Fruit fly (Drosophila melanogaster) whole organism, embryonic: ENCODE data around the gene CG42828.

Experiments used
- Atf3 ChIP-seq: fragments of 200-800 bp; sonication (Bioruptor generic); optimal IDR thresholded peaks from 3 replicates; lab custom pipeline; 2016; ENCODE audit warnings: missing biosample characterization, missing genetic modification characterization
- CG10979 ChIP-seq: fragments of 200-800 bp; sonication (Bioruptor generic); optimal IDR thresholded peaks from 2 replicates; lab custom pipeline; 2018; ENCODE audit warnings: missing biosample characterization, mild to moderate bottlenecking, missing genetic modification characterization, moderate library complexity
- CG11398 ChIP-seq: fragments of 200-800 bp; sonication (Bioruptor generic); optimal IDR thresholded peaks from 2 replicates; lab custom pipeline; 2016; ENCODE audit warnings: missing biosample characterization, missing genetic modification characterization
- CG11456 ChIP-seq: fragments of 200-800 bp; sonication (Bioruptor generic); IDR thresholded peaks from 3 replicates; pipeline ENCODE4 v1.3.6; 2022; ENCODE audit warnings: missing biosample characterization, missing genetic modification characterization
- CG12219 ChIP-seq: fragments of 200-800 bp; sonication (Bioruptor generic); optimal IDR thresholded peaks from 3 replicates; lab custom pipeline; 2018; ENCODE audit warnings: missing biosample characterization, mild to moderate bottlenecking, missing genetic modification characterization
- CG1233 ChIP-seq: fragments of 200-800 bp; sonication (Bioruptor generic); optimal IDR thresholded peaks from 4 replicates; lab custom pipeline; 2018; ENCODE audit warnings: missing biosample characterization, mild to moderate bottlenecking, missing genetic modification characterization
- CG14441 ChIP-seq: fragments of 200-800 bp; sonication (Bioruptor generic); IDR thresholded peaks from 2 replicates; pipeline ENCODE4 v1.3.6; 2022; ENCODE audit warnings: missing biosample characterization, missing genetic modification characterization
- CG15479 ChIP-seq: fragments of 200-800 bp; sonication (Bioruptor generic); optimal IDR thresholded peaks from 3 replicates; lab custom pipeline; 2019; ENCODE audit warnings: missing biosample characterization, mild to moderate bottlenecking, missing genetic modification characterization, moderate library complexity
- CG18476 ChIP-seq: fragments of 200-800 bp; sonication (Bioruptor generic); optimal IDR thresholded peaks from 2 replicates; lab custom pipeline; 2016; ENCODE audit warnings: missing biosample characterization, mild to moderate bottlenecking, missing genetic modification characterization
- CG18619 ChIP-seq: fragments of 200-800 bp; sonication (Bioruptor generic); optimal IDR thresholded peaks from 3 replicates; lab custom pipeline; 2017; ENCODE audit warnings: missing biosample characterization, mild to moderate bottlenecking, missing genetic modification characterization
- CG18764 ChIP-seq: fragments of 200-800 bp; sonication (Bioruptor generic); optimal IDR thresholded peaks from 3 replicates; lab custom pipeline; 2016; ENCODE audit warnings: missing biosample characterization, missing genetic modification characterization
- CG2199 ChIP-seq: fragments of 200-800 bp; sonication (Bioruptor generic); IDR thresholded peaks from 3 replicates; pipeline ENCODE4 v1.3.6; 2022; ENCODE audit warnings: missing biosample characterization, missing genetic modification characterization
- CG2875 ChIP-seq: fragments of 200-800 bp; sonication (Bioruptor generic); optimal IDR thresholded peaks from 2 replicates; lab custom pipeline; 2017; ENCODE audit warnings: missing biosample characterization, mild to moderate bottlenecking, missing genetic modification characterization, missing genetic modification reagents
- CG31365 ChIP-seq: fragments of 200-800 bp; sonication (Bioruptor generic); optimal IDR thresholded peaks from 2 replicates; lab custom pipeline; 2018; ENCODE audit warnings: missing biosample characterization, mild to moderate bottlenecking, missing genetic modification characterization
- CG31388 ChIP-seq: fragments of 200-800 bp; sonication (Bioruptor generic); optimal IDR thresholded peaks from 2 replicates; lab custom pipeline; 2016; ENCODE audit warnings: missing biosample characterization, missing genetic modification characterization
- CG34422 ChIP-seq: fragments of 200-800 bp; sonication (Bioruptor generic); IDR thresholded peaks from 3 replicates; pipeline ENCODE4 v1.3.6; 2022; ENCODE audit warnings: missing biosample characterization, missing genetic modification characterization
- CG3847 ChIP-seq: fragments of 200-800 bp; sonication (Bioruptor generic); IDR thresholded peaks from 2 replicates; pipeline ENCODE4 v1.3.6; 2022; ENCODE audit warnings: missing biosample characterization, missing genetic modification characterization
- CG4617 ChIP-seq: fragments of 200-800 bp; sonication (Bioruptor generic); optimal IDR thresholded peaks from 3 replicates; lab custom pipeline; 2016; ENCODE audit warnings: missing biosample characterization, missing genetic modification characterization, borderline replicate concordance
- CG5953 ChIP-seq: fragments of 200-800 bp; sonication (Bioruptor generic); IDR thresholded peaks from 2 replicates; pipeline ENCODE4 v1.3.6; 2022; ENCODE audit warnings: missing biosample characterization, missing genetic modification characterization
- CG6254 ChIP-seq: fragments of 200-800 bp; sonication (Bioruptor generic); optimal IDR thresholded peaks from 3 replicates; lab custom pipeline; 2017; ENCODE audit warnings: mild to moderate bottlenecking, missing biosample characterization, missing genetic modification reagents, missing genetic modification characterization
- CG6272 ChIP-seq: fragments of 200-800 bp; sonication (Bioruptor generic); IDR thresholded peaks from 2 replicates; pipeline ENCODE4 v1.3.6; 2022; ENCODE audit warnings: missing biosample characterization, missing genetic modification characterization
- CG6654 ChIP-seq: fragments of 200-800 bp; sonication (Bioruptor generic); optimal IDR thresholded peaks from 2 replicates; lab custom pipeline; 2017; ENCODE audit warnings: missing biosample characterization, mild to moderate bottlenecking, missing genetic modification characterization
- CG6813 ChIP-seq: fragments of 200-800 bp; sonication (Bioruptor generic); optimal IDR thresholded peaks from 2 replicates; lab custom pipeline; 2017; ENCODE audit warnings: missing biosample characterization, missing genetic modification characterization, mild to moderate bottlenecking, moderate library complexity, missing genetic modification reagents
- CG9437 ChIP-seq: fragments of 200-800 bp; sonication (Bioruptor generic); optimal IDR thresholded peaks from 2 replicates; lab custom pipeline; 2018; ENCODE audit warnings: missing biosample characterization, mild to moderate bottlenecking, missing genetic modification characterization
- Dad ChIP-seq: fragments of 200-800 bp; sonication (Bioruptor generic); optimal IDR thresholded peaks from 3 replicates; lab custom pipeline; 2016; ENCODE audit warnings: missing biosample characterization, missing genetic modification characterization
- Doc3 ChIP-seq: fragments of 200-800 bp; sonication (Bioruptor generic); IDR thresholded peaks from 3 replicates; pipeline ENCODE4 v1.3.6; 2022; ENCODE audit warnings: missing biosample characterization, missing genetic modification characterization; ENCODE audit not compliant: partially characterized antibody
- Drgx ChIP-seq: fragments of 200-800 bp; sonication (Bioruptor generic); IDR thresholded peaks from 2 replicates; pipeline ENCODE4 v1.3.6; 2022; ENCODE audit warnings: missing biosample characterization, missing genetic modification characterization
- HLH3B ChIP-seq: fragments of 200-800 bp; sonication (Bioruptor generic); IDR thresholded peaks from 2 replicates; pipeline ENCODE4 v1.3.6; 2022; ENCODE audit warnings: missing biosample characterization, missing genetic modification characterization
- Hey ChIP-seq: fragments of 200-800 bp; sonication (Bioruptor generic); optimal IDR thresholded peaks from 3 replicates; lab custom pipeline; 2018; ENCODE audit warnings: missing biosample characterization, mild to moderate bottlenecking, missing genetic modification characterization
- HmgZ ChIP-seq: fragments of 200-800 bp; sonication (Bioruptor generic); optimal IDR thresholded peaks from 2 replicates; lab custom pipeline; 2018; ENCODE audit warnings: missing biosample characterization, mild to moderate bottlenecking, missing genetic modification characterization
- Lim3 ChIP-seq: fragments of 200-800 bp; sonication (Bioruptor generic); IDR thresholded peaks from 2 replicates; pipeline ENCODE4 v1.3.6; 2022; ENCODE audit warnings: missing biosample characterization, missing genetic modification characterization
- Mrtf ChIP-seq: fragments of 200-800 bp; sonication (Bioruptor generic); IDR thresholded peaks from 3 replicates; pipeline ENCODE4 v1.3.6; 2022; ENCODE audit warnings: missing biosample characterization, missing genetic modification characterization
- NC2α ChIP-seq: fragments of 200-800 bp; sonication (Bioruptor generic); optimal IDR thresholded peaks from 2 replicates; lab custom pipeline; 2016; ENCODE audit warnings: missing biosample characterization, missing genetic modification characterization
- ab ChIP-seq: fragments of 200-800 bp; sonication (Bioruptor generic); optimal IDR thresholded peaks from 2 replicates; lab custom pipeline; 2016; ENCODE audit warnings: missing biosample characterization, missing genetic modification characterization
- ap ChIP-seq: fragments of 200-800 bp; sonication (Bioruptor generic); IDR thresholded peaks from 2 replicates; pipeline ENCODE4 v1.3.6; 2022; ENCODE audit warnings: missing biosample characterization, missing genetic modification characterization
- ara ChIP-seq: fragments of 200-800 bp; sonication (Bioruptor generic); IDR thresholded peaks from 2 replicates; pipeline ENCODE4 v1.3.6; 2022; ENCODE audit warnings: missing biosample characterization, missing genetic modification characterization
- az2 ChIP-seq: fragments of 200-800 bp; sonication (Bioruptor generic); optimal IDR thresholded peaks from 3 replicates; lab custom pipeline; 2016; ENCODE audit warnings: missing biosample characterization, missing genetic modification characterization
- bab2 ChIP-seq: fragments of 200-800 bp; sonication (Bioruptor generic); optimal IDR thresholded peaks from 2 replicates; lab custom pipeline; 2016; ENCODE audit warnings: missing biosample characterization, missing genetic modification characterization
- cad ChIP-seq: fragments of >200 bp; optimal IDR thresholded peaks from 2 replicates; lab custom pipeline; 2017; ENCODE audit warnings: missing biosample characterization, missing genetic modification characterization
- cas ChIP-seq: fragments of 200-800 bp; sonication (Bioruptor generic); IDR thresholded peaks from 2 replicates; pipeline ENCODE4 v1.3.6; 2022; ENCODE audit warnings: missing biosample characterization, missing genetic modification characterization
- emc ChIP-seq: fragments of 200-800 bp; sonication (Bioruptor generic); optimal IDR thresholded peaks from 2 replicates; lab custom pipeline; 2016; ENCODE audit warnings: missing biosample characterization, missing genetic modification characterization
- fd102C ChIP-seq: fragments of 200-800 bp; sonication (Bioruptor generic); optimal IDR thresholded peaks from 2 replicates; lab custom pipeline; 2018; ENCODE audit warnings: missing biosample characterization, mild to moderate bottlenecking, missing genetic modification characterization, moderate library complexity
- gcm2 ChIP-seq: fragments of 200-800 bp; sonication (Bioruptor generic); optimal IDR thresholded peaks from 2 replicates; lab custom pipeline; 2016; ENCODE audit warnings: missing biosample characterization, missing genetic modification characterization
- grn ChIP-seq: fragments of 200-800 bp; sonication (Bioruptor generic); optimal IDR thresholded peaks from 3 replicates; lab custom pipeline; 2017; ENCODE audit warnings: missing biosample characterization, missing genetic modification characterization
- klu ChIP-seq: fragments of 200-800 bp; sonication (Bioruptor generic); IDR thresholded peaks from 2 replicates; pipeline ENCODE4 v1.3.6; 2022; ENCODE audit warnings: missing biosample characterization, missing genetic modification characterization
- pita ChIP-seq: fragments of 200-800 bp; sonication (Bioruptor generic); optimal IDR thresholded peaks from 2 replicates; lab custom pipeline; 2017; ENCODE audit warnings: missing biosample characterization, mild to moderate bottlenecking, missing genetic modification characterization
- row ChIP-seq: fragments of 200-800 bp; sonication (Bioruptor generic); IDR thresholded peaks from 3 replicates; pipeline ENCODE4 v1.3.6; 2022; ENCODE audit warnings: missing biosample characterization, missing genetic modification characterization
- schlank ChIP-seq: fragments of 200-800 bp; sonication (Bioruptor generic); optimal IDR thresholded peaks from 2 replicates; lab custom pipeline; 2018; ENCODE audit warnings: missing biosample characterization, mild to moderate bottlenecking, missing genetic modification characterization
- sens ChIP-seq: fragments of 200-800 bp; sonication (Bioruptor generic); peaks from one replicate; lab custom pipeline; 2016; ENCODE audit warnings: missing biosample characterization, missing genetic modification characterization
- sqz ChIP-seq: fragments of 200-800 bp; sonication (Bioruptor generic); optimal IDR thresholded peaks from 3 replicates; lab custom pipeline; 2018; ENCODE audit warnings: missing biosample characterization, mild to moderate bottlenecking, missing genetic modification characterization
- tio ChIP-seq: fragments of 200-800 bp; sonication (Bioruptor generic); optimal IDR thresholded peaks from 2 replicates; lab custom pipeline; 2017; ENCODE audit warnings: missing biosample characterization, missing genetic modification characterization, inconsistent platforms
- tup ChIP-seq: fragments of 200-800 bp; sonication (Bioruptor generic); optimal IDR thresholded peaks from 2 replicates; lab custom pipeline; 2016; ENCODE audit warnings: missing biosample characterization, mild to moderate bottlenecking, missing genetic modification characterization, moderate library complexity
- usp ChIP-seq: fragments of >200 bp; optimal IDR thresholded peaks from 2 replicates; lab custom pipeline; 2017; ENCODE audit warnings: missing biosample characterization, missing genetic modification characterization
- wdn ChIP-seq: fragments of 200-800 bp; sonication (Bioruptor generic); IDR thresholded peaks from 2 replicates; pipeline ENCODE4 v1.3.6; 2022; ENCODE audit warnings: missing biosample characterization, missing genetic modification characterization
- zf30C ChIP-seq: fragments of 200-800 bp; sonication (Bioruptor generic); optimal IDR thresholded peaks from 3 replicates; lab custom pipeline; 2018; ENCODE audit warnings: missing biosample characterization, mild to moderate bottlenecking, missing genetic modification characterization

The CG42828 gene

DNA sequence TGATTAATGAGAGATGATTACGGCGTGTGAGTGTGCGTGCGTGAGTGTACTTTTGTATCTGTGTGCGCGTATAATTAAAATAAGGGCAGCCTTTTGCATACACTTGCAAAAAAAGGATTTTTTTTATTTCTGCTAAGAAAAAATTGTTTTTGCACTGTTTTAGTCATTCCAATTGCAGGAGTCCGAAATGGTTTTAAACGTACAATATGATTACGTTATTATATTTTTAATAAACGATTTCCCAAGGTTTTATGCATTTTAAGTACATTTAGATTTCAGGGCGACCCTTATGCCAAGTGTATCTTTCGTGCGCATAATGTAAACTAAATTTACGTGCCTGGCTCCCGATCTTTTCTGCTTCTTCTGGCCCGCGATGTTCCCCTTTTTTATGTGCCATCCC, 38.6 kb upstream of the CG42828 start (continued):
- TF ChIP-seq HmgZ (tag; lab: Kevin White, UChicago) (peak; percentile 23), CG11398 (no peak), CG5953 (GFP tag; lab: Robert Waterston, UW) (peak; percentile 52; the same call in 1 of the 2 replicates), CG11456 (0 out of 3 replicates have a peak, but pooled peaks have one; percentile 58), CG6272 (GFP tag; lab: Robert Waterston, UW) (no peak), Dad (GFP tag; lab: Kevin White, UChicago) (no peak), tup (GFP tag; lab: Kevin White, UChicago) (no peak), usp (GFP tag; lab: Kevin White, UChicago) (no peak), gcm2 (no peak), CG2875 (no peak), Hey (no peak), CG3847 (GFP tag; lab: Robert Waterston, UW) (peak; percentile 54), Atf3 (GFP tag; lab: Kevin White, UChicago) (no peak), ap (0 out of 2 replicates have a peak, but pooled peaks have one; percentile 25), CG15479 (GFP tag; lab: Kevin White, UChicago) (no peak), cas (peak; percentile 35; the same call in 1 of the 2 replicates), ab (no peak), grn (GFP tag; lab: Kevin White, UChicago) (no peak), CG10979 (tag; lab: Kevin White, UChicago) (no peak), HLH3B (no peak), CG18619 (GFP tag; lab: Kevin White, UChicago) (no peak), CG18764 (no peak), zf30C (no peak), CG4617 (GFP tag; lab: Kevin White, UChicago) (no peak), Lim3 (no peak), CG6254 (GFP tag; lab: Kevin White, UChicago) (no peak), schlank (tag; lab: Kevin White, UChicago) (no peak), CG31365 (tag; lab: Kevin White, UChicago) (no peak), Drgx (GFP tag; lab: Robert Waterston, UW) (peak; percentile 35; the same call in 1 of the 2 replicates), row (peak; percentile 70), bab2 (GFP tag; lab: Kevin White, UChicago) (peak; percentile 38), CG12219 (GFP tag; lab: Kevin White, UChicago) (no peak), ara (GFP tag; lab: Robert Waterston, UW) (no peak), Doc3 (GFP tag; lab: Robert Waterston, UW) (no peak), CG2199 (GFP tag; lab: Robert Waterston, UW) (no peak), pita (no peak), az2 (GFP tag; lab: Kevin White, UChicago) (peak; percentile 6), CG34422 (GFP tag; lab: Robert Waterston, UW) (no peak), emc (GFP tag; lab: Kevin White, UChicago) (no peak), Mrtf (GFP tag; lab: Robert Waterston, UW) (no peak)

dm6 chr3R:23335577-23335976, 37.9 kb upstream of the CG42828 start:
- TF ChIP-seq sens (GFP tag; lab: Kevin White, UChicago) (no peak), CG9437 (GFP tag; lab: Kevin White, UChicago) (peak; percentile 77), NC2α (no peak), tio (GFP tag; lab: Kevin White, UChicago) (peak; percentile 62), cad (no peak), fd102C (GFP tag; lab: Kevin White, UChicago) (no peak), CG18476 (GFP tag; lab: Kevin White, UChicago) (peak; percentile 63), CG14441 (GFP tag; lab: Robert Waterston, UW) (peak; percentile 25; the same call in 1 of the 2 replicates), CG6654 (GFP tag; lab: Kevin White, UChicago) (peak; percentile 60), sqz (peak; percentile 34), wdn (peak; percentile 68), klu (GFP tag; lab: Robert Waterston, UW) (peak; percentile 62; the same call in 1 of the 2 replicates), CG1233 (GFP tag; lab: Kevin White, UChicago) (peak; percentile 80), CG31388 (peak; percentile 5), CG6813 (GFP tag; lab: Kevin White, UChicago) (peak; percentile 82)
